Worm (Caenorhabditis elegans) whole organism, young adult: Measurements from ENCODE around the gene F18A12.2.
"Not testable (repeated sequence)": the region's sequence is repeated elsewhere in the genome, so short reads cannot be mapped to it uniquely, and the experiment has no call there.

ENCODE experiments used
- B0261.1 ChIP-seq: sonication (generic microtip); optimal IDR thresholded peaks from 2 replicates; lab custom pipeline; 2016; ENCODE audit warnings: mild to moderate bottlenecking, missing genetic modification characterization, moderate library complexity, missing compliant biosample characterization
- C06A6.2 ChIP-seq: fragments of 200-800 bp; sonication (Bioruptor generic); conservative IDR thresholded peaks from 2 replicates; pipeline ENCODE4 v1.3.6; 2022; ENCODE audit warnings: missing genetic modification characterization, missing compliant biosample characterization
- F10E7.11 ChIP-seq: sonication (generic microtip); optimal IDR thresholded peaks from 2 replicates; lab custom pipeline; 2017; ENCODE audit warnings: mild to moderate bottlenecking, missing genetic modification characterization, moderate library complexity, missing compliant biosample characterization
- F22D6.2 ChIP-seq: sonication (generic microtip); optimal IDR thresholded peaks from 2 replicates; lab custom pipeline; 2016; ENCODE audit warnings: mild to moderate bottlenecking, missing genetic modification characterization, missing compliant biosample characterization
- F37B4.10 ChIP-seq: fragments of 200-800 bp; sonication (Bioruptor generic); IDR thresholded peaks from 2 replicates; pipeline ENCODE4 v1.3.6; 2022; ENCODE audit warnings: missing genetic modification characterization, missing compliant biosample characterization
- Y56A3A.18 ChIP-seq: fragments of 200-800 bp; sonication (Bioruptor generic); IDR thresholded peaks from 2 replicates; pipeline ENCODE4 v1.3.6; 2022; ENCODE audit warnings: missing genetic modification reagents, missing genetic modification characterization, missing compliant biosample characterization
- Y79H2A.3 ChIP-seq: fragments of 200-800 bp; sonication (Bioruptor generic); conservative IDR thresholded peaks from 2 replicates; pipeline ENCODE4 v1.3.6; 2022; ENCODE audit warnings: missing genetic modification reagents, missing genetic modification characterization, missing compliant biosample characterization
- Y95B8A.8 ChIP-seq: fragments of 200-800 bp; sonication (Bioruptor generic); IDR thresholded peaks from 2 replicates; pipeline ENCODE4 v1.3.6; 2022; ENCODE audit warnings: missing genetic modification reagents, missing genetic modification characterization, missing compliant biosample characterization
- atf-7 ChIP-seq: sonication (generic microtip); optimal IDR thresholded peaks from 2 replicates; lab custom pipeline; 2017; ENCODE audit warnings: mild to moderate bottlenecking, missing genetic modification characterization, missing compliant biosample characterization
- bed-2 ChIP-seq: fragments of 200-800 bp; sonication (Bioruptor generic); IDR thresholded peaks from 2 replicates; pipeline ENCODE4 v1.3.6; 2022; ENCODE audit warnings: missing genetic modification reagents, missing genetic modification characterization, missing compliant biosample characterization
- cebp-2 ChIP-seq: fragments of 200-800 bp; sonication (Bioruptor generic); IDR thresholded peaks from 2 replicates; pipeline ENCODE4 v1.3.6; 2022; ENCODE audit warnings: missing genetic modification characterization, missing compliant biosample characterization
- ceh-100 ChIP-seq: fragments of 200-800 bp; sonication (Bioruptor generic); IDR thresholded peaks from 2 replicates; pipeline ENCODE4 v1.3.6; 2022; ENCODE audit warnings: missing genetic modification reagents, missing genetic modification characterization, missing compliant biosample characterization
- ceh-40 ChIP-seq: fragments of 200-800 bp; sonication (Bioruptor generic); IDR thresholded peaks from 2 replicates; pipeline ENCODE4 v1.3.6; 2022; ENCODE audit warnings: missing genetic modification characterization, missing compliant biosample characterization
- ets-4 ChIP-seq: fragments of 200-800 bp; sonication (Bioruptor generic); optimal IDR thresholded peaks from 2 replicates; lab custom pipeline; 2018; ENCODE audit warnings: mild to moderate bottlenecking, missing genetic modification characterization, missing compliant biosample characterization
- gei-17 ChIP-seq: fragments of 200-800 bp; sonication (Bioruptor generic); optimal IDR thresholded peaks from 2 replicates; lab custom pipeline; 2018; ENCODE audit warnings: mild to moderate bottlenecking, missing genetic modification characterization, missing compliant biosample characterization
- hlh-26 ChIP-seq: fragments of 200-800 bp; sonication (Bioruptor generic); conservative IDR thresholded peaks from 2 replicates; pipeline ENCODE4 v1.3.6; 2022; ENCODE audit warnings: missing genetic modification reagents, missing genetic modification characterization, missing compliant biosample characterization
- hmg-20 ChIP-seq: fragments of 200-800 bp; sonication (Bioruptor generic); IDR thresholded peaks from 2 replicates; pipeline ENCODE4 v1.3.6; 2022; ENCODE audit warnings: missing genetic modification reagents, missing genetic modification characterization, missing compliant biosample characterization
- let-607 ChIP-seq, 2 experiments: fragments of 200-800 bp in 1 of 2; sonication (Bioruptor generic) in 1 of 2; sonication (generic microtip) in 1 of 2; optimal IDR thresholded peaks; 2 replicates each; lab custom pipeline; 2016 to 2018; ENCODE audit warnings: mild to moderate bottlenecking in 2 of 2, missing compliant biosample characterization in 2 of 2, missing genetic modification characterization in 2 of 2, moderate library complexity in 2 of 2, missing genotype in 1 of 2
- lin-35 ChIP-seq, 3 experiments: fragments of 150-350 bp in 2 of 3; sonication (generic microtip) in 1 of 3; optimal IDR thresholded peaks; 2 replicates each; lab custom pipeline; 2014 to 2018; ENCODE audit warnings: missing biosample characterization in 3 of 3, missing genetic modification characterization in 3 of 3, missing genetic modification reagents in 3 of 3
- nfya-1 ChIP-seq: sonication (generic microtip); optimal IDR thresholded peaks from 2 replicates; lab custom pipeline; 2017; ENCODE audit warnings: antibody characterized with exemption, missing compliant biosample characterization, missing genetic modification characterization, borderline replicate concordance; ENCODE audit not compliant: insufficient read depth
- nfya-2 ChIP-seq: fragments of 200-800 bp; sonication (Bioruptor generic); IDR thresholded peaks from 2 replicates; pipeline ENCODE4 v1.3.6; 2022; ENCODE audit warnings: missing genetic modification reagents, missing genetic modification characterization, missing compliant biosample characterization
- nhr-80 ChIP-seq: sonication (generic microtip); optimal IDR thresholded peaks from 2 replicates; lab custom pipeline; 2016; ENCODE audit warnings: missing genetic modification characterization, missing compliant biosample characterization
- nhr-90 ChIP-seq: sonication (generic microtip); optimal IDR thresholded peaks from 2 replicates; lab custom pipeline; 2016; ENCODE audit warnings: missing genotype, mild to moderate bottlenecking, missing genetic modification characterization, missing compliant biosample characterization
- rpc-1 ChIP-seq, 2 experiments: fragments of 150-350 bp in 1 of 2; sonication (generic microtip) in 1 of 2; optimal IDR thresholded peaks; 2 replicates each; lab custom pipeline; 2014 to 2018; ENCODE audit warnings: missing biosample characterization in 1 of 2, missing genetic modification characterization in 1 of 2, missing genetic modification reagents in 1 of 2, missing genotype in 1 of 2
- sea-2 ChIP-seq: fragments of 200-800 bp; sonication (Bioruptor generic); IDR thresholded peaks from 2 replicates; pipeline ENCODE4 v1.3.6; 2022; ENCODE audit warnings: missing genetic modification characterization, missing compliant biosample characterization
- snpc-3.4 ChIP-seq: sonication (generic microtip); optimal IDR thresholded peaks from 2 replicates; lab custom pipeline; 2017; ENCODE audit warnings: missing genetic modification characterization, mild to moderate bottlenecking, missing compliant biosample characterization, antibody characterized with exemption, moderate library complexity, missing genotype, missing genetic modification reagents
- unc-62 ChIP-seq: fragments of 150-350 bp; optimal IDR thresholded peaks from 2 replicates; lab custom pipeline; 2014; ENCODE audit warnings: missing biosample characterization, missing genetic modification reagents, missing genetic modification characterization
- zim-3 ChIP-seq: sonication (generic microtip); optimal IDR thresholded peaks from 2 replicates; lab custom pipeline; 2017; ENCODE audit warnings: mild to moderate bottlenecking, missing genetic modification characterization, moderate library complexity, missing compliant biosample characterization

Gene F18A12.2

ce11 chrII:3460048-3460447 lies 45.4 kb downstream of the F18A12.2 start, which contains the start of gene C16C8.7:
C16C8.7 (minus strand) TSS chrII:3460148.
- no peak for TF ChIP-seq nfya-1 (tag; lab: Kevin White, UChicago)
- no peak for TF ChIP-seq Y56A3A.18 (GFP tag; lab: Robert Waterston, UW)
- TF ChIP-seq ets-4 (GFP tag; lab: Kevin White, UChicago): no peak
- no peak for TF ChIP-seq hmg-20
- TF ChIP-seq, all 124 proteins: peak for 0

ce11 chrII:3461586-3461985 lies 46.9 kb downstream of the F18A12.2 start, which contains the start of gene C16C8.8:
C16C8.8 (minus strand) TSS chrII:3461686.
- TF ChIP-seq nhr-80 (no peak), C06A6.2 (GFP tag; lab: Robert Waterston, UW) (no peak), atf-7 (no peak), lin-35 (GFP tag; optimal IDR thresholded peaks at IDR 0.05; lab: Kevin White, UChicago) (no peak), zim-3 (tag; lab: Kevin White, UChicago) (no peak), snpc-3.4 (tag; lab: Kevin White, UChicago) (no peak), ceh-100 (GFP tag; lab: Robert Waterston, UW) (no peak), cebp-2 (no peak), F10E7.11 (tag; lab: Kevin White, UChicago) (no peak), F22D6.2 (tag; lab: Kevin White, UChicago) (no peak), gei-17 (GFP tag; lab: Kevin White, UChicago) (no peak), nfya-2 (GFP tag; lab: Robert Waterston, UW) (no peak), unc-62 (GFP tag; lab: Kevin White, UChicago) (no peak), F37B4.10 (GFP tag; lab: Robert Waterston, UW) (no peak), bed-2 (GFP tag; lab: Robert Waterston, UW) (no peak), B0261.1 (tag; lab: Kevin White, UChicago) (no peak), let-607 (tag; optimal IDR thresholded peaks at IDR 0.05; lab: Kevin White, UChicago) (no peak), sea-2 (no peak)

ce11 chrII:3463097-3463496 lies 48.4 kb downstream of the F18A12.2 start, which contains the start of gene C16C8.9:
C16C8.9 (minus strand) TSS chrII:3463197.
- TF ChIP-seq snpc-3.4 (tag; lab: Kevin White, UChicago) (no peak), zim-3 (tag; lab: Kevin White, UChicago) (no peak), nhr-90 (tag; lab: Kevin White, UChicago) (no peak), F10E7.11 (tag; lab: Kevin White, UChicago) (no peak), hlh-26 (GFP tag; lab: Robert Waterston, UW) (no peak), Y95B8A.8 (GFP tag; lab: Robert Waterston, UW) (no peak), ceh-40 (no peak)

- not testable (repeated sequence) for TF ChIP-seq C06A6.2 (GFP tag; lab: Robert Waterston, UW); Y79H2A.3 (GFP tag; lab: Robert Waterston, UW); rpc-1 (optimal IDR thresholded peaks at IDR 0.05; lab: Kevin White, UChicago); rpc-1 (tag; optimal IDR thresholded peaks at IDR 0.05; lab: Kevin White, UChicago)
Measured at ce11 chrII:3464580-3464979, 49.9 kb downstream of the F18A12.2 start, which contains the start of gene C16C8.10. C16C8.10 (minus strand) TSS chrII:3464680.
